Worm (Caenorhabditis elegans) whole organism, early embryonic: ENCODE measurements around the gene bar-1.

ENCODE experiments used
- B0310.2 ChIP-seq: sonication (generic microtip); optimal IDR thresholded peaks from 2 replicates; lab custom pipeline; 2016; ENCODE audit warnings: mild to moderate bottlenecking, missing genetic modification characterization, missing compliant biosample characterization
- aly-1 ChIP-seq: sonication (generic microtip); optimal IDR thresholded peaks from 2 replicates; lab custom pipeline; 2016; ENCODE audit warnings: missing genetic modification characterization, missing compliant biosample characterization
- ama-1 ChIP-seq: fragments of 150-350 bp; optimal IDR thresholded peaks from 2 replicates; lab custom pipeline; 2014
- ceh-13 ChIP-seq: fragments of 200-800 bp; sonication (Bioruptor generic); optimal IDR thresholded peaks from 2 replicates; lab custom pipeline; 2018; ENCODE audit warnings: mild to moderate bottlenecking, missing genetic modification characterization, missing compliant biosample characterization
- flt-1 ChIP-seq: fragments of 200-800 bp; sonication (Bioruptor generic); IDR thresholded peaks from 2 replicates; pipeline ENCODE4 v1.3.6; 2022; ENCODE audit warnings: missing genetic modification characterization, missing compliant biosample characterization

- no peak for TF ChIP-seq B0310.2 (tag; lab: Kevin White, UChicago)
- no peak for TF ChIP-seq ama-1
- TF ChIP-seq flt-1 = no peak
- TF ChIP-seq ceh-13 (GFP tag; lab: Kevin White, UChicago) = no peak
- no peak for TF ChIP-seq aly-1 (tag; lab: Kevin White, UChicago)
These were observed 23.6 kb upstream of the bar-1 start, which contains the start of gene dnj-7 for ce11 chrX:7193894-7194614.
